Fruit fly (Drosophila melanogaster) whole organism, embryonic: ENCODE measurements around the gene CG16775.
A peak's percentile ranks its signal among the peaks of the same experiment; 100 is the strongest.

Experiments used
- Antp ChIP-seq: fragments of 200-800 bp; sonication (Bioruptor generic); optimal IDR thresholded peaks from 3 replicates; lab custom pipeline; 2016; ENCODE audit warnings: missing biosample characterization, missing genetic modification characterization
- CG10366 ChIP-seq: fragments of 200-800 bp; sonication (Bioruptor generic); IDR thresholded peaks from 2 replicates; pipeline ENCODE4 v1.3.6; 2022; ENCODE audit warnings: missing biosample characterization, missing genetic modification characterization
- CG10431 ChIP-seq: fragments of 200-800 bp; sonication (Bioruptor generic); optimal IDR thresholded peaks from 3 replicates; lab custom pipeline; 2018; ENCODE audit warnings: missing biosample characterization, mild to moderate bottlenecking, missing genetic modification characterization
- CG11085 ChIP-seq: fragments of 200-800 bp; sonication (Bioruptor generic); IDR thresholded peaks from 2 replicates; pipeline ENCODE4 v1.3.6; 2022; ENCODE audit warnings: missing biosample characterization, missing genetic modification characterization
- CG1233 ChIP-seq: fragments of 200-800 bp; sonication (Bioruptor generic); optimal IDR thresholded peaks from 4 replicates; lab custom pipeline; 2018; ENCODE audit warnings: missing biosample characterization, mild to moderate bottlenecking, missing genetic modification characterization
- CG14014 ChIP-seq: fragments of 200-800 bp; sonication (Bioruptor generic); IDR thresholded peaks from 2 replicates; pipeline ENCODE4 v1.3.6; 2022; ENCODE audit warnings: missing biosample characterization, missing genetic modification characterization
- CG15696 ChIP-seq: fragments of 200-800 bp; sonication (Bioruptor generic); optimal IDR thresholded peaks from 2 replicates; lab custom pipeline; 2019; ENCODE audit warnings: missing biosample characterization, mild to moderate bottlenecking, missing genetic modification characterization, moderate library complexity
- CG17328 ChIP-seq: fragments of 200-800 bp; sonication (Bioruptor generic); IDR thresholded peaks from 2 replicates; pipeline ENCODE4 v1.3.6; 2022; ENCODE audit warnings: missing biosample characterization, missing genetic modification characterization
- CG17612 ChIP-seq: fragments of 200-800 bp; sonication (Bioruptor generic); IDR thresholded peaks from 2 replicates; pipeline ENCODE4 v1.3.6; 2022; ENCODE audit warnings: missing biosample characterization, missing genetic modification characterization
- CG18262 ChIP-seq: fragments of 200-800 bp; optimal IDR thresholded peaks from 3 replicates; lab custom pipeline; 2019; ENCODE audit warnings: missing biosample characterization, mild to moderate bottlenecking, missing genetic modification characterization, moderate library complexity
- CG18619 ChIP-seq: fragments of 200-800 bp; sonication (Bioruptor generic); optimal IDR thresholded peaks from 3 replicates; lab custom pipeline; 2017; ENCODE audit warnings: missing biosample characterization, mild to moderate bottlenecking, missing genetic modification characterization
- CG2199 ChIP-seq: fragments of 200-800 bp; sonication (Bioruptor generic); IDR thresholded peaks from 3 replicates; pipeline ENCODE4 v1.3.6; 2022; ENCODE audit warnings: missing biosample characterization, missing genetic modification characterization
- CG2678 ChIP-seq: fragments of 200-800 bp; sonication (Bioruptor generic); optimal IDR thresholded peaks from 3 replicates; lab custom pipeline; 2019; ENCODE audit warnings: missing biosample characterization, mild to moderate bottlenecking, missing genetic modification characterization, moderate library complexity
- CG31441 ChIP-seq: fragments of 200-800 bp; sonication (Bioruptor generic); IDR thresholded peaks from 2 replicates; pipeline ENCODE4 v1.3.6; 2022; ENCODE audit warnings: missing biosample characterization, missing genetic modification characterization
- CG32772 ChIP-seq: fragments of 200-800 bp; sonication (Bioruptor generic); IDR thresholded peaks from 2 replicates; pipeline ENCODE4 v1.3.6; 2022; ENCODE audit warnings: missing biosample characterization, missing genetic modification characterization
- CG33557 ChIP-seq: fragments of 200-800 bp; sonication (Bioruptor generic); optimal IDR thresholded peaks from 2 replicates; lab custom pipeline; 2019; ENCODE audit warnings: missing biosample characterization, mild to moderate bottlenecking, missing genetic modification characterization, moderate library complexity
- CG3407 ChIP-seq: fragments of 200-800 bp; sonication (Bioruptor generic); optimal IDR thresholded peaks from 2 replicates; lab custom pipeline; 2018; ENCODE audit warnings: missing biosample characterization, mild to moderate bottlenecking, missing genetic modification characterization
- CG3847 ChIP-seq: fragments of 200-800 bp; sonication (Bioruptor generic); IDR thresholded peaks from 2 replicates; pipeline ENCODE4 v1.3.6; 2022; ENCODE audit warnings: missing biosample characterization, missing genetic modification characterization
- CG4282 ChIP-seq: fragments of 200-800 bp; sonication (Bioruptor generic); optimal IDR thresholded peaks from 2 replicates; lab custom pipeline; 2016; ENCODE audit warnings: missing biosample characterization, missing genetic modification characterization
- CG43689 ChIP-seq: fragments of 200-800 bp; sonication (Bioruptor generic); IDR thresholded peaks from 2 replicates; pipeline ENCODE4 v1.3.6; 2022; ENCODE audit warnings: missing biosample characterization, missing genetic modification characterization
- CG6254 ChIP-seq: fragments of 200-800 bp; sonication (Bioruptor generic); optimal IDR thresholded peaks from 3 replicates; lab custom pipeline; 2017; ENCODE audit warnings: mild to moderate bottlenecking, missing biosample characterization, missing genetic modification reagents, missing genetic modification characterization
- CG8944 ChIP-seq: fragments of 200-800 bp; sonication (Bioruptor generic); optimal IDR thresholded peaks from 3 replicates; lab custom pipeline; 2016; ENCODE audit warnings: missing biosample characterization, missing genetic modification characterization
- CG9932 ChIP-seq: fragments of 200-800 bp; sonication (Bioruptor generic); IDR thresholded peaks from 2 replicates; pipeline ENCODE4 v1.3.6; 2022; ENCODE audit warnings: missing biosample characterization, missing genetic modification characterization
- Fer3 ChIP-seq: fragments of 200-800 bp; sonication (Bioruptor generic); optimal IDR thresholded peaks from 2 replicates; lab custom pipeline; 2018; ENCODE audit warnings: missing biosample characterization, mild to moderate bottlenecking, missing genetic modification characterization, moderate library complexity
- Lhr ChIP-seq: fragments of 200-800 bp; sonication (Bioruptor generic); optimal IDR thresholded peaks from 3 replicates; lab custom pipeline; 2017; ENCODE audit warnings: mild to moderate bottlenecking, missing biosample characterization, missing genetic modification reagents, missing genetic modification characterization
- Oli ChIP-seq: fragments of 200-800 bp; sonication (Bioruptor generic); optimal IDR thresholded peaks from 2 replicates; lab custom pipeline; 2018; ENCODE audit warnings: missing biosample characterization, mild to moderate bottlenecking, missing genetic modification characterization, moderate library complexity
- Opbp ChIP-seq: fragments of 200-800 bp; sonication (Bioruptor generic); IDR thresholded peaks from 3 replicates; pipeline ENCODE4 v1.3.6; 2022; ENCODE audit warnings: missing biosample characterization, missing genetic modification characterization; ENCODE audit not compliant: partially characterized antibody
- Pdp1 ChIP-seq, 2 experiments: fragments of 200-800 bp; sonication (Bioruptor generic); optimal IDR thresholded peaks; 3 replicates each; lab custom pipeline; 2016; ENCODE audit warnings: missing biosample characterization in 2 of 2, missing genetic modification characterization in 2 of 2, mild to moderate bottlenecking in 1 of 2, moderate library complexity in 1 of 2
- Trl ChIP-seq, 3 experiments: fragments of >200 bp in 2 of 3; fragments of 200-800 bp in 1 of 3; sonication (Bioruptor generic) in 1 of 3; optimal IDR thresholded peaks; 2 replicates in 1 of 3; 3 replicates in 2 of 3; lab custom pipeline; 2016 to 2017; ENCODE audit warnings: missing biosample characterization in 1 of 3, missing genetic modification characterization in 1 of 3
- cato ChIP-seq: fragments of 200-800 bp; sonication (Bioruptor generic); optimal IDR thresholded peaks from 2 replicates; lab custom pipeline; 2016; ENCODE audit warnings: missing biosample characterization, missing genetic modification characterization, borderline replicate concordance
- crol ChIP-seq: fragments of 200-800 bp; sonication (Bioruptor generic); IDR thresholded peaks from 2 replicates; pipeline ENCODE4 v1.3.6; 2022; ENCODE audit warnings: missing biosample characterization, missing genetic modification characterization
- ems ChIP-seq: fragments of 200-800 bp; sonication (Bioruptor generic); optimal IDR thresholded peaks from 3 replicates; lab custom pipeline; 2016; ENCODE audit warnings: missing biosample characterization, missing genetic modification characterization
- grn ChIP-seq: fragments of 200-800 bp; sonication (Bioruptor generic); optimal IDR thresholded peaks from 3 replicates; lab custom pipeline; 2017; ENCODE audit warnings: missing biosample characterization, missing genetic modification characterization
- gro ChIP-seq: fragments of 200-800 bp; sonication (Bioruptor generic); optimal IDR thresholded peaks from 2 replicates; lab custom pipeline; 2016; ENCODE audit warnings: missing biosample characterization, missing genetic modification characterization
- jumu ChIP-seq: fragments of 200-800 bp; sonication (Bioruptor generic); optimal IDR thresholded peaks from 3 replicates; lab custom pipeline; 2016; ENCODE audit warnings: missing biosample characterization, missing genetic modification characterization
- lab ChIP-seq: fragments of 200-800 bp; sonication (Bioruptor generic); optimal IDR thresholded peaks from 3 replicates; lab custom pipeline; 2017; ENCODE audit warnings: missing biosample characterization, missing genetic modification characterization, mild to moderate bottlenecking, moderate library complexity, missing genetic modification reagents
- odd ChIP-seq: fragments of 200-800 bp; sonication (Bioruptor generic); optimal IDR thresholded peaks from 2 replicates; lab custom pipeline; 2017; ENCODE audit warnings: missing biosample characterization, mild to moderate bottlenecking, missing genetic modification characterization
- prd ChIP-seq, 3 experiments: fragments of >200 bp in 2 of 3; fragments of 200-800 bp in 1 of 3; sonication (Bioruptor generic) in 1 of 3; optimal IDR thresholded peaks in 2 of 3; IDR thresholded peaks in 1 of 3; 2 replicates in 2 of 3; 3 replicates in 1 of 3; pipeline versions ENCODE4 v1.3.6 to Lab custom; 2017 to 2022; ENCODE audit warnings: missing biosample characterization in 1 of 3, missing genetic modification characterization in 1 of 3
- pzg ChIP-seq: fragments of 200-800 bp; sonication (Bioruptor generic); optimal IDR thresholded peaks from 3 replicates; lab custom pipeline; 2018; ENCODE audit warnings: missing biosample characterization, mild to moderate bottlenecking, missing genetic modification characterization, moderate library complexity
- repo ChIP-seq: fragments of 200-800 bp; sonication (Bioruptor generic); optimal IDR thresholded peaks from 2 replicates; lab custom pipeline; 2016; ENCODE audit warnings: missing biosample characterization, missing genetic modification characterization
- sd ChIP-seq: fragments of 200-800 bp; sonication (Bioruptor generic); optimal IDR thresholded peaks from 3 replicates; lab custom pipeline; 2018; ENCODE audit warnings: missing biosample characterization, mild to moderate bottlenecking, missing genetic modification characterization, moderate library complexity
- sens-2 ChIP-seq: fragments of 200-800 bp; sonication (Bioruptor generic); IDR thresholded peaks from 2 replicates; pipeline ENCODE4 v1.3.6; 2022; ENCODE audit warnings: missing biosample characterization, missing genetic modification characterization
- so ChIP-seq: fragments of 200-800 bp; sonication (Bioruptor generic); IDR thresholded peaks from 3 replicates; pipeline ENCODE4 v1.3.6; 2022; ENCODE audit warnings: missing biosample characterization, missing genetic modification characterization
- sr ChIP-seq: fragments of 200-800 bp; sonication (Bioruptor generic); IDR thresholded peaks from 3 replicates; pipeline ENCODE4 v1.3.6; 2022; ENCODE audit warnings: missing biosample characterization, missing genetic modification characterization
- tgo ChIP-seq: fragments of 200-800 bp; sonication (Bioruptor generic); IDR thresholded peaks from 3 replicates; pipeline ENCODE4 v1.3.6; 2022; ENCODE audit warnings: missing biosample characterization, missing genetic modification characterization
- trh ChIP-seq: fragments of 200-800 bp; sonication (Bioruptor generic); optimal IDR thresholded peaks from 2 replicates; lab custom pipeline; 2016; ENCODE audit warnings: missing biosample characterization, missing genetic modification characterization
- zen2 ChIP-seq: fragments of 200-800 bp; sonication (Bioruptor generic); IDR thresholded peaks from 3 replicates; pipeline ENCODE4 v1.3.6; 2022; ENCODE audit warnings: missing biosample characterization, missing genetic modification characterization; ENCODE audit not compliant: partially characterized antibody

Gene CG16775

dm6 chr3L:17842892-17843703 is 43.3 kb downstream of the CG16775 start, which contains the start of gene CG5567 (continued):
- TF ChIP-seq Oli (tag; lab: Kevin White, UChicago), result peak; percentile 2
- no peak for TF ChIP-seq odd (GFP tag; lab: Kevin White, UChicago)
- no peak for TF ChIP-seq CG8944 (GFP tag; lab: Kevin White, UChicago)
- TF ChIP-seq tgo (GFP tag; lab: Robert Waterston, UW), result no peak
- no peak for TF ChIP-seq CG2199
- no peak for TF ChIP-seq so
- TF ChIP-seq sens-2, result no peak
- no peak for TF ChIP-seq CG3407 (GFP tag; lab: Kevin White, UChicago)
- no peak for TF ChIP-seq CG15696 (tag; lab: Kevin White, UChicago)
- TF ChIP-seq CG33557 (GFP tag; lab: Kevin White, UChicago), result no peak
- TF ChIP-seq repo (GFP tag; lab: Kevin White, UChicago), result no peak
- TF ChIP-seq crol, result no peak
- peak; percentile 42 for TF ChIP-seq lab (GFP tag; lab: Kevin White, UChicago)
- TF ChIP-seq CG2678 (tag; lab: Kevin White, UChicago), result peak; percentile 32
- no peak for TF ChIP-seq CG3847
- TF ChIP-seq Pdp1 (GFP tag; optimal IDR thresholded peaks at IDR 0.05; lab: Kevin White, UChicago), result peak in 1 of 2 experiments; percentile 93
- TF ChIP-seq CG18262, result no peak

dm6 chr3L:17841085-17841606 is 45.3 kb downstream of the CG16775 start, which contains the start of gene CG5577:
Gene CG5577 (minus strand): TSS chr3L:17841427.
- TF ChIP-seq gro (no peak), grn (no peak), CG6254 (GFP tag; lab: Kevin White, UChicago) (no peak), Antp (GFP tag; lab: Kevin White, UChicago) (no peak), trh (GFP tag; lab: Kevin White, UChicago) (no peak), Trl (optimal IDR thresholded peaks at IDR 0.05; lab: Kevin White, UChicago) (peak; percentile 38 to 75), Trl (GFP tag; optimal IDR thresholded peaks at IDR 0.05; lab: Kevin White, UChicago) (peak; percentile 9), CG17328 (GFP tag; lab: Robert Waterston, UW) (no peak), CG43689 (no peak), zen2 (GFP tag; lab: Robert Waterston, UW) (peak; percentile 65), Fer3 (peak; percentile 15), prd (optimal IDR thresholded peaks at IDR 0.05; lab: Kevin White, UChicago) (no peak), prd (GFP tag; IDR thresholded peaks at IDR 0.05; lab: Robert Waterston, UW) (0 out of 3 replicates have a peak, but pooled peaks have one; percentile 35), ems (GFP tag; lab: Kevin White, UChicago) (no peak), CG32772 (GFP tag; lab: Robert Waterston, UW) (no peak), CG11085 (GFP tag; lab: Robert Waterston, UW) (no peak), jumu (GFP tag; lab: Kevin White, UChicago) (no peak), cato (GFP tag; lab: Kevin White, UChicago) (no peak), CG18619 (GFP tag; lab: Kevin White, UChicago) (no peak), pzg (GFP tag; lab: Kevin White, UChicago) (peak; percentile 36), CG10431 (GFP tag; lab: Kevin White, UChicago) (no peak), CG14014 (GFP tag; lab: Robert Waterston, UW) (peak; percentile 32; the same call in 1 of the 2 replicates), sr (GFP tag; lab: Robert Waterston, UW) (no peak), CG1233 (GFP tag; lab: Kevin White, UChicago) (no peak), CG4282 (GFP tag; lab: Kevin White, UChicago) (no peak), CG31441 (GFP tag; lab: Robert Waterston, UW) (no peak), CG17612 (GFP tag; lab: Robert Waterston, UW) (no peak), crol (peak; percentile 28; the same call in 1 of the 2 replicates), CG10366 (GFP tag; lab: Robert Waterston, UW) (no peak), Opbp (GFP tag; lab: Robert Waterston, UW) (no peak), sd (tag; lab: Kevin White, UChicago) (no peak), Lhr (no peak), CG9932 (GFP tag; lab: Robert Waterston, UW) (peak; percentile 51; the same call in 1 of the 2 replicates), CG2199 (no peak)
